Fruit fly (Drosophila melanogaster) whole organism, embryonic: Measurements from ENCODE around the gene Dup99B.

Experiments
- CG1024 ChIP-seq: fragments of 200-800 bp; sonication (Bioruptor generic); IDR thresholded peaks from 2 replicates; pipeline ENCODE4 v1.3.6; 2022; ENCODE audit warnings: missing biosample characterization, missing genetic modification characterization
- CG10462 ChIP-seq: fragments of 200-800 bp; sonication (Bioruptor generic); optimal IDR thresholded peaks from 2 replicates; lab custom pipeline; 2016; ENCODE audit warnings: missing biosample characterization, missing genetic modification characterization
- CG10959 ChIP-seq: fragments of 200-800 bp; sonication (Bioruptor generic); IDR thresholded peaks from 2 replicates; pipeline ENCODE4 v1.3.6; 2022; ENCODE audit warnings: missing biosample characterization, missing genetic modification characterization
- CG12219 ChIP-seq: fragments of 200-800 bp; sonication (Bioruptor generic); optimal IDR thresholded peaks from 3 replicates; lab custom pipeline; 2018; ENCODE audit warnings: missing biosample characterization, mild to moderate bottlenecking, missing genetic modification characterization
- CG1233 ChIP-seq: fragments of 200-800 bp; sonication (Bioruptor generic); optimal IDR thresholded peaks from 4 replicates; lab custom pipeline; 2018; ENCODE audit warnings: missing biosample characterization, mild to moderate bottlenecking, missing genetic modification characterization
- CG12769 ChIP-seq: fragments of 200-800 bp; sonication (Bioruptor generic); optimal IDR thresholded peaks from 2 replicates; lab custom pipeline; 2019; ENCODE audit warnings: missing biosample characterization, mild to moderate bottlenecking, missing genetic modification characterization, moderate library complexity
- CG14441 ChIP-seq: fragments of 200-800 bp; sonication (Bioruptor generic); IDR thresholded peaks from 2 replicates; pipeline ENCODE4 v1.3.6; 2022; ENCODE audit warnings: missing biosample characterization, missing genetic modification characterization
- CG15073 ChIP-seq: fragments of 200-800 bp; sonication (Bioruptor generic); optimal IDR thresholded peaks from 2 replicates; lab custom pipeline; 2016; ENCODE audit warnings: missing biosample characterization, missing genetic modification characterization
- CG17385 ChIP-seq: fragments of 200-800 bp; sonication (Bioruptor generic); optimal IDR thresholded peaks from 3 replicates; lab custom pipeline; 2018; ENCODE audit warnings: missing biosample characterization, mild to moderate bottlenecking, missing genetic modification characterization
- CG18011 ChIP-seq: fragments of 200-800 bp; sonication (Bioruptor generic); optimal IDR thresholded peaks from 2 replicates; lab custom pipeline; 2017; ENCODE audit warnings: missing biosample characterization, missing genetic modification characterization, mild to moderate bottlenecking, moderate library complexity, missing genotype
- CG18619 ChIP-seq: fragments of 200-800 bp; sonication (Bioruptor generic); optimal IDR thresholded peaks from 3 replicates; lab custom pipeline; 2017; ENCODE audit warnings: missing biosample characterization, mild to moderate bottlenecking, missing genetic modification characterization
- CG30020 ChIP-seq: fragments of 200-800 bp; optimal IDR thresholded peaks from 2 replicates; lab custom pipeline; 2019; ENCODE audit warnings: missing biosample characterization, mild to moderate bottlenecking, missing genetic modification characterization, moderate library complexity
- CG32767 ChIP-seq: fragments of 200-800 bp; sonication (Bioruptor generic); IDR thresholded peaks from 2 replicates; pipeline ENCODE4 v1.3.6; 2022; ENCODE audit warnings: missing biosample characterization, missing genetic modification characterization
- CG42726 ChIP-seq: fragments of 200-800 bp; sonication (Bioruptor generic); IDR thresholded peaks from 2 replicates; pipeline ENCODE4 v1.3.6; 2022; ENCODE audit warnings: missing biosample characterization, missing genetic modification characterization; ENCODE audit not compliant: partially characterized antibody
- CG43689 ChIP-seq: fragments of 200-800 bp; sonication (Bioruptor generic); IDR thresholded peaks from 2 replicates; pipeline ENCODE4 v1.3.6; 2022; ENCODE audit warnings: missing biosample characterization, missing genetic modification characterization
- CG4617 ChIP-seq: fragments of 200-800 bp; sonication (Bioruptor generic); optimal IDR thresholded peaks from 3 replicates; lab custom pipeline; 2016; ENCODE audit warnings: missing biosample characterization, missing genetic modification characterization, borderline replicate concordance
- CG7372 ChIP-seq: fragments of 200-800 bp; sonication (Bioruptor generic); IDR thresholded peaks from 2 replicates; pipeline ENCODE4 v1.3.6; 2022; ENCODE audit warnings: missing biosample characterization, missing genetic modification characterization
- D19B ChIP-seq: fragments of 200-800 bp; sonication (Bioruptor generic); optimal IDR thresholded peaks from 2 replicates; lab custom pipeline; 2017; ENCODE audit warnings: missing biosample characterization, mild to moderate bottlenecking, missing genetic modification characterization
- Deaf1 ChIP-seq: fragments of 200-800 bp; optimal IDR thresholded peaks from 3 replicates; lab custom pipeline; 2019; ENCODE audit warnings: missing biosample characterization, mild to moderate bottlenecking, missing genetic modification characterization, moderate library complexity
- Doc2 ChIP-seq: fragments of 200-800 bp; sonication (Bioruptor generic); IDR thresholded peaks from 2 replicates; pipeline ENCODE4 v1.3.6; 2022; ENCODE audit warnings: missing biosample characterization, missing genetic modification characterization
- Dref ChIP-seq: fragments of 200-800 bp; sonication (Bioruptor generic); IDR thresholded peaks from 2 replicates; pipeline ENCODE4 v1.3.6; 2022; ENCODE audit warnings: missing biosample characterization, missing genetic modification characterization
- Fer2 ChIP-seq: fragments of 200-800 bp; sonication (Bioruptor generic); optimal IDR thresholded peaks from 2 replicates; lab custom pipeline; 2018; ENCODE audit warnings: missing biosample characterization, mild to moderate bottlenecking, missing genetic modification characterization, moderate library complexity
- Kr ChIP-seq: fragments of 200-800 bp; sonication (Bioruptor generic); optimal IDR thresholded peaks from 2 replicates; lab custom pipeline; 2017; ENCODE audit warnings: missing biosample characterization, mild to moderate bottlenecking, missing genetic modification characterization
- Lpt ChIP-seq: fragments of >200 bp; optimal IDR thresholded peaks from 2 replicates; lab custom pipeline; 2018; ENCODE audit warnings: missing biosample characterization, missing genetic modification characterization
- Mad ChIP-seq: fragments of 200-800 bp; sonication (Bioruptor generic); optimal IDR thresholded peaks from 2 replicates; lab custom pipeline; 2016; ENCODE audit warnings: missing biosample characterization, missing genetic modification characterization
- NC2β ChIP-seq: fragments of 200-800 bp; sonication (Bioruptor generic); optimal IDR thresholded peaks from 2 replicates; lab custom pipeline; 2016; ENCODE audit warnings: missing biosample characterization, missing genetic modification characterization
- NK7.1 ChIP-seq: fragments of 200-800 bp; sonication (Bioruptor generic); optimal IDR thresholded peaks from 3 replicates; lab custom pipeline; 2016; ENCODE audit warnings: missing biosample characterization, missing genetic modification characterization
- Vsx1 ChIP-seq: fragments of 200-800 bp; sonication (Bioruptor generic); optimal IDR thresholded peaks from 2 replicates; lab custom pipeline; 2017; ENCODE audit warnings: missing biosample characterization, mild to moderate bottlenecking, missing genetic modification characterization, missing genetic modification reagents
- ab ChIP-seq: fragments of 200-800 bp; sonication (Bioruptor generic); optimal IDR thresholded peaks from 2 replicates; lab custom pipeline; 2016; ENCODE audit warnings: missing biosample characterization, missing genetic modification characterization
- ash1 ChIP-seq: fragments of 200-800 bp; sonication (Bioruptor generic); optimal IDR thresholded peaks from 2 replicates; lab custom pipeline; 2018; ENCODE audit warnings: missing biosample characterization, mild to moderate bottlenecking, missing genetic modification characterization
- bigmax ChIP-seq: fragments of 200-800 bp; sonication (Bioruptor generic); optimal IDR thresholded peaks from 2 replicates; lab custom pipeline; 2018; ENCODE audit warnings: missing biosample characterization, mild to moderate bottlenecking, missing genetic modification characterization
- btn ChIP-seq: fragments of 200-800 bp; sonication (Bioruptor generic); optimal IDR thresholded peaks from 2 replicates; lab custom pipeline; 2016; ENCODE audit warnings: missing biosample characterization, missing genetic modification characterization
- chm ChIP-seq: fragments of 200-800 bp; sonication (Bioruptor generic); IDR thresholded peaks from 2 replicates; pipeline ENCODE4 v1.3.6; 2022; ENCODE audit warnings: missing biosample characterization, missing genetic modification characterization
- crol ChIP-seq: fragments of 200-800 bp; sonication (Bioruptor generic); IDR thresholded peaks from 2 replicates; pipeline ENCODE4 v1.3.6; 2022; ENCODE audit warnings: missing biosample characterization, missing genetic modification characterization
- dan ChIP-seq: fragments of 200-800 bp; sonication (Bioruptor generic); IDR thresholded peaks from 2 replicates; pipeline ENCODE4 v1.3.6; 2022; ENCODE audit warnings: missing biosample characterization, missing genetic modification characterization
- disco-r ChIP-seq: fragments of 200-800 bp; sonication (Bioruptor generic); optimal IDR thresholded peaks from 2 replicates; lab custom pipeline; 2016; ENCODE audit warnings: missing biosample characterization, missing genetic modification characterization
- ems ChIP-seq: fragments of 200-800 bp; sonication (Bioruptor generic); optimal IDR thresholded peaks from 3 replicates; lab custom pipeline; 2016; ENCODE audit warnings: missing biosample characterization, missing genetic modification characterization
- exex ChIP-seq: fragments of 200-800 bp; sonication (Bioruptor generic); optimal IDR thresholded peaks from 4 replicates; lab custom pipeline; 2018; ENCODE audit warnings: missing biosample characterization, mild to moderate bottlenecking, missing genetic modification characterization, moderate library complexity
- fru ChIP-seq: fragments of >200 bp; optimal IDR thresholded peaks from 2 replicates; lab custom pipeline; 2017
- gce ChIP-seq: fragments of 200-800 bp; sonication (Bioruptor generic); IDR thresholded peaks from 3 replicates; pipeline ENCODE4 v1.3.6; 2022; ENCODE audit warnings: missing biosample characterization, missing genetic modification characterization
- hkb ChIP-seq, 2 experiments: fragments of 200-800 bp in 1 of 2; fragments of >200 bp in 1 of 2; sonication (Bioruptor generic) in 1 of 2; IDR thresholded peaks in 1 of 2; optimal IDR thresholded peaks in 1 of 2; 2 replicates each; pipeline versions ENCODE4 v1.3.6 to Lab custom; 2017 to 2022; ENCODE audit warnings: missing biosample characterization in 1 of 2, missing genetic modification characterization in 1 of 2
- knrl ChIP-seq: fragments of 200-800 bp; sonication (Bioruptor generic); IDR thresholded peaks from 3 replicates; pipeline ENCODE4 v1.3.6; 2022; ENCODE audit warnings: missing biosample characterization, missing genetic modification characterization; ENCODE audit not compliant: partially characterized antibody
- lbe ChIP-seq: fragments of 200-800 bp; sonication (Bioruptor generic); optimal IDR thresholded peaks from 2 replicates; lab custom pipeline; 2016; ENCODE audit warnings: missing biosample characterization, mild to moderate bottlenecking, missing genetic modification characterization
- peb ChIP-seq: fragments of 200-800 bp; sonication (Bioruptor generic); IDR thresholded peaks from 2 replicates; pipeline ENCODE4 v1.3.6; 2022; ENCODE audit warnings: missing biosample characterization, missing genetic modification characterization
- pnt ChIP-seq: fragments of 200-800 bp; sonication (Bioruptor generic); optimal IDR thresholded peaks from 3 replicates; lab custom pipeline; 2016; ENCODE audit warnings: missing biosample characterization, missing genetic modification characterization
- pum ChIP-seq: fragments of 200-800 bp; sonication (Bioruptor generic); optimal IDR thresholded peaks from 2 replicates; lab custom pipeline; 2016; ENCODE audit warnings: missing biosample characterization, missing genetic modification characterization
- rib ChIP-seq: fragments of 200-800 bp; sonication (Bioruptor generic); IDR thresholded peaks from 2 replicates; pipeline ENCODE4 v1.3.6; 2022; ENCODE audit warnings: missing biosample characterization, missing genetic modification characterization
- sim ChIP-seq: fragments of 200-800 bp; sonication (Bioruptor generic); IDR thresholded peaks from 2 replicates; pipeline ENCODE4 v1.3.6; 2022; ENCODE audit warnings: missing biosample characterization, missing genetic modification characterization
- slou ChIP-seq: fragments of 200-800 bp; sonication (Bioruptor generic); optimal IDR thresholded peaks from 3 replicates; lab custom pipeline; 2016; ENCODE audit warnings: missing biosample characterization, missing genetic modification characterization
- unpg ChIP-seq: fragments of 200-800 bp; sonication (Bioruptor generic); optimal IDR thresholded peaks from 3 replicates; lab custom pipeline; 2018; ENCODE audit warnings: missing biosample characterization, mild to moderate bottlenecking, missing genetic modification characterization, moderate library complexity
- wdn ChIP-seq: fragments of 200-800 bp; sonication (Bioruptor generic); IDR thresholded peaks from 2 replicates; pipeline ENCODE4 v1.3.6; 2022; ENCODE audit warnings: missing biosample characterization, missing genetic modification characterization
- zen ChIP-seq: fragments of 200-800 bp; sonication (Bioruptor generic); optimal IDR thresholded peaks from 3 replicates; lab custom pipeline; 2018; ENCODE audit warnings: missing biosample characterization, mild to moderate bottlenecking, missing genetic modification characterization, moderate library complexity

The Dup99B gene

DNA sequence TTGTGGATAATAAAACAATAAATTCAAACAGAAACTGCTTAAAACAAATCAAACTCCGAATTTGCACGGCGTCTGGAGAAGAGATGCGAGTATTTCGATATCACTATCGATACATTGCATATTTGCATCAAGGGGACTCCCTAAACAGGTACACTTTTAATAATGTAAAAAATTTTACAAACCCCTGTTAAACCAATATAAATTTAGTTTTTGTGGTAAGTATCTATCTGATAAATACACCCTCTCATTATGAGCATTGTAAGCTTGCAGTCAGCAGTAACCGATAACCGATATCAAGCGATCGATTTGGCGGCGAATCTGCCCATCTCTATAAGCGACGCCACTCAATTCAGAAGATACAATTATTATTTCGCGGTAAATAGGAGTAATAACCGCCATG, 39.8 kb downstream of the Dup99B start, which contains the start of the genes Bub3 and Cap-D2 (continued):
- TF ChIP-seq CG18619 (GFP tag; lab: Kevin White, UChicago) = peak; percentile 44
- TF ChIP-seq gce (GFP tag; lab: Robert Waterston, UW) = no peak
- TF ChIP-seq CG10462 (GFP tag; lab: Kevin White, UChicago) = peak; percentile 35
- TF ChIP-seq NC2β (GFP tag; lab: Kevin White, UChicago) = peak; percentile 78
- TF ChIP-seq bigmax = no peak
- TF ChIP-seq btn = peak; percentile 78
- TF ChIP-seq CG17385 = peak; percentile 51
- TF ChIP-seq disco-r (GFP tag; lab: Kevin White, UChicago) = no peak
- no peak for TF ChIP-seq sim (GFP tag; lab: Robert Waterston, UW)
- TF ChIP-seq hkb (optimal IDR thresholded peaks at IDR 0.05; lab: Kevin White, UChicago) = peak; percentile 12
- TF ChIP-seq hkb (GFP tag; IDR thresholded peaks at IDR 0.05; lab: Robert Waterston, UW) = peak; percentile 80
- TF ChIP-seq CG1233 (GFP tag; lab: Kevin White, UChicago) = peak; percentile 60
- TF ChIP-seq chm (GFP tag; lab: Robert Waterston, UW) = peak; percentile 68; the same call in 1 of the 2 replicates
- TF ChIP-seq CG42726 = 0 out of 2 replicates have a peak, but pooled peaks have one; percentile 12
- no peak for TF ChIP-seq Kr
- TF ChIP-seq rib (GFP tag; lab: Robert Waterston, UW) = peak; percentile 56; the same call in 1 of the 2 replicates
- TF ChIP-seq D19B (GFP tag; lab: Kevin White, UChicago) = no peak
- peak; percentile 76 for TF ChIP-seq Dref
- no peak for TF ChIP-seq CG18011 (GFP tag; lab: Kevin White, UChicago)
- TF ChIP-seq knrl (GFP tag; lab: Robert Waterston, UW) = peak; percentile 87
- no peak for TF ChIP-seq ash1
- TF ChIP-seq zen (tag; lab: Kevin White, UChicago) = peak; percentile 78
- peak; percentile 74 for TF ChIP-seq unpg (GFP tag; lab: Kevin White, UChicago)
- no peak for TF ChIP-seq fru (lab: Kevin White, UChicago)
- TF ChIP-seq Fer2 (tag; lab: Kevin White, UChicago) = peak; percentile 23
- no peak for TF ChIP-seq CG43689 (GFP tag; lab: Robert Waterston, UW)
- 0 out of 2 replicates have a peak, but pooled peaks have one; percentile 45 for TF ChIP-seq wdn (GFP tag; lab: Robert Waterston, UW)
- TF ChIP-seq Mad (GFP tag; lab: Kevin White, UChicago) = peak; percentile 61
- no peak for TF ChIP-seq CG12219
- peak; percentile 46 for TF ChIP-seq CG10959 (GFP tag; lab: Robert Waterston, UW)
- TF ChIP-seq CG15073 (GFP tag; lab: Kevin White, UChicago) = no peak
- no peak for TF ChIP-seq CG30020 (tag; lab: Kevin White, UChicago)
- peak; percentile 67; the same call in 1 of the 2 replicates for TF ChIP-seq CG1024
- no peak for TF ChIP-seq Doc2 (GFP tag; lab: Robert Waterston, UW)
- TF ChIP-seq CG32767 (GFP tag; lab: Robert Waterston, UW) = peak; percentile 26; the same call in 1 of the 2 replicates
- no peak for TF ChIP-seq CG12769 (tag; lab: Kevin White, UChicago)
- TF ChIP-seq dan (GFP tag; lab: Robert Waterston, UW) = no peak
- TF ChIP-seq CG14441 = peak; percentile 70
- peak; percentile 71 for TF ChIP-seq CG4617 (GFP tag; lab: Kevin White, UChicago)
- no peak for TF ChIP-seq Deaf1
- no peak for TF ChIP-seq exex (tag; lab: Kevin White, UChicago)
- TF ChIP-seq ems (GFP tag; lab: Kevin White, UChicago) = peak; percentile 79
- peak; percentile 67 for TF ChIP-seq pnt (GFP tag; lab: Kevin White, UChicago)
- no peak for TF ChIP-seq Vsx1 (GFP tag; lab: Kevin White, UChicago)
- no peak for TF ChIP-seq slou (GFP tag; lab: Kevin White, UChicago)
- TF ChIP-seq lbe (GFP tag; lab: Kevin White, UChicago) = no peak
- TF ChIP-seq peb (GFP tag; lab: Robert Waterston, UW) = no peak; the same call in 1 of the 2 replicates
- no peak for TF ChIP-seq ab (GFP tag; lab: Kevin White, UChicago)
- no peak for TF ChIP-seq Lpt (GFP tag; lab: Kevin White, UChicago)
- peak; percentile 57 for TF ChIP-seq CG7372 (GFP tag; lab: Robert Waterston, UW)
- TF ChIP-seq crol (GFP tag; lab: Robert Waterston, UW) = no peak
- TF ChIP-seq pum = peak; percentile 66
- no peak for TF ChIP-seq NK7.1 (GFP tag; lab: Kevin White, UChicago)
